Fruit fly (Drosophila melanogaster): ENCODE measurements around the gene Bcs1.

The Bcs1 gene

DNA sequence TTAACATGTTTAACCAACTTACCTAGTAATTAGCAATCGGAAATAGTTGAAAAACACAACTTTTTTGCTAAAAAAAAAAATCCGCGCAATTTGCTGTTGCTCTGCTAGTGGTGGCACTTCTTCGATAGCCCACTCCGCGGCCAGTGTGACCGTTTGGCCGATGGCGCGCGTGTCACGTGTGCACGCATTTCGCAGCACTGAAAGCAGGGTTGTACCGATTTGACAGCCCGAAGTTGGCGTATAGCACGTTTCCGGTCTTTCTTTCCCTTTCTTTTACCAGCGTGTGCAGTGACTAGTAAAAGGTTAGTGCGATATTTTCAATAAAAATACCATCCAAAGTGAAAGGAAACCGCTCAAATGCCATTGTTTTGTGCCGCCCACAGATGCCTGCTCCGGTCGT lies 21.6 kb upstream of the Bcs1 start, which contains the start of the genes Ripalpha and RpL7 (continued):
- peak; percentile 96 for TF ChIP-seq Sox14 (GFP tag; optimal IDR thresholded peaks at IDR 0.05)
- TF ChIP-seq acj6 (GFP tag; optimal IDR thresholded peaks at IDR 0.05) = peak; percentile 93
- peak; percentile 90 for TF ChIP-seq Blimp-1 (GFP tag; optimal IDR thresholded peaks at IDR 0.05)
- peak; percentile 75 for TF ChIP-seq CG3032 (tag; optimal IDR thresholded peaks at IDR 0.05)
- TF ChIP-seq CG10669 (GFP tag; optimal IDR thresholded peaks at IDR 0.05) = peak; percentile 81
- TF ChIP-seq CG11902 (GFP tag; optimal IDR thresholded peaks at IDR 0.05) = peak; percentile 76
- TF ChIP-seq CG6276 (GFP tag; optimal IDR thresholded peaks at IDR 0.05) = no peak
- peak; percentile 90 for TF ChIP-seq fkh (GFP tag; optimal IDR thresholded peaks at IDR 0.05)

DNA sequence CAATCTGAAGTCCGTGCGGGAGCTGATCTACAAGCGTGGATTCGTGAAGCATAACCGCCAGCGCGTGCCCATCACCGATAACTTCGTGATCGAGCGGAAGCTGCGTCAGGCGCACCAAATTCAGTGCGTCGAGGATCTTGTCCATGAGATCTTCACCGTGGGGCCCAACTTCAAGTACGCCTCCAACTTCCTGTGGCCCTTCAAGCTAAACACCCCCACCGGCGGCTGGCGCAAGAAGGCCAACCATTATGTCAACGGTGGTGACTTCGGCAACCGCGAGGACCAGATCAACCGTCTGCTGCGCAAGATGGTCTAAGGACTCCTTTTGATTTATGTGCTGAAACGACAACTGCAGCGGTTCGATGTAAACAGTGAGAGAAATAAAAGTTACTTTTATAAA lies 20.7 kb upstream of the Bcs1 start:
- TF ChIP-seq dac (GFP tag; optimal IDR thresholded peaks at IDR 0.05) (no peak), dsx (GFP tag; optimal IDR thresholded peaks at IDR 0.05; ENCODE audit: poor library complexity, severe bottlenecking) (no peak), CG8319 (GFP tag; optimal IDR thresholded peaks at IDR 0.05) (no peak)

DNA sequence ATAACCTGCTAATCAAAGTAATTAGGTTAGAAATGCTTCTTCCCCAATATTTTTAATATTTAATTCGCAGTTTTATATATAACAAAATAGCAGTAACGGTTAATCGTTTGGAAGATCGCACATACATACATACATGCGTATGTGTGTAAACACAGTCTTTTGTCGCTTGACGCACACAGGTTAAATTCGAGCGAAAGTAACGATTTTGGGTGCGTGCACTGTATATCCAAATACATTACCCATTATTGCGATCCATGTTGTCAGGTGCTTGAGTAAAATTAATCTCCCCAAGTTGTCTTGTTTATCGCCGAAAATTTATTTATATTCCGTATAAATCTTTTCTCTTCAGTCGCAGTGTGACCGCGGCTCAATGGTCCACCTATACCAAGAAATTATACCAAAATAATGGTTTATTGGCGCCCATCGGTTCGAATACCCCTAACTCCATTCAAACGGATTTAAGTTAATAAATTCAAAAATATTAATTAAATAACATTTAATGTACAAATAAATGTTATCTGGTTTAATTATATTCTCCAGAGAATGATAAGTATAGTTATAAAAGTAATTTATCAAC lies 18.4 kb upstream of the Bcs1 start, which contains the start of gene CG34159:
CG34159 (minus strand) TSS at position 385 of the 577 bp plus-strand sequence.
- TF ChIP-seq Hr4 (GFP tag; optimal IDR thresholded peaks at IDR 0.05) (no peak), Met (GFP tag; optimal IDR thresholded peaks at IDR 0.05) (no peak), CG6276 (GFP tag; optimal IDR thresholded peaks at IDR 0.05) (no peak), CG15336 (GFP tag; IDR thresholded peaks at IDR 0.05) (no peak), CG6854 (GFP tag; optimal IDR thresholded peaks at IDR 0.05) (peak; percentile 17), dsx (GFP tag; optimal IDR thresholded peaks at IDR 0.05; ENCODE audit: poor library complexity, severe bottlenecking) (no peak), CG6808 (GFP tag; optimal IDR thresholded peaks at IDR 0.05) (no peak), CG6792 (GFP tag; optimal IDR thresholded peaks at IDR 0.05) (no peak), acj6 (GFP tag; optimal IDR thresholded peaks at IDR 0.05) (no peak), Eip78C (GFP tag) (peak; percentile 27), fd85E (GFP tag; optimal IDR thresholded peaks at IDR 0.05) (no peak), eg (GFP tag; IDR thresholded peaks at IDR 0.05) (no peak), fkh (GFP tag; optimal IDR thresholded peaks at IDR 0.05) (peak; percentile 76), CG11294 (GFP tag; IDR thresholded peaks at IDR 0.05) (no peak), Hr39 (GFP tag; optimal IDR thresholded peaks at IDR 0.05) (no peak), Eip93F (GFP tag; optimal IDR thresholded peaks at IDR 0.05) (no peak), CG8319 (GFP tag; optimal IDR thresholded peaks at IDR 0.05) (no peak), Hr38 (GFP tag; optimal IDR thresholded peaks at IDR 0.05) (no peak), Sox14 (GFP tag; optimal IDR thresholded peaks at IDR 0.05) (peak; percentile 31)

dm6 chr2L:10205940-10206339 lies 16.5 kb upstream of the Bcs1 start:
- TF ChIP-seq esn (GFP tag; optimal IDR thresholded peaks at IDR 0.05) = no peak
- no peak for TF ChIP-seq cyc (GFP tag; optimal IDR thresholded peaks at IDR 0.05)
- TF ChIP-seq CG6792 (GFP tag; optimal IDR thresholded peaks at IDR 0.05) = no peak
- no peak for TF ChIP-seq Ets96B (tag; optimal IDR thresholded peaks at IDR 0.05)
- TF ChIP-seq Hr39 (GFP tag; optimal IDR thresholded peaks at IDR 0.05) = no peak
- no peak for TF ChIP-seq CG11762 (GFP tag; optimal IDR thresholded peaks at IDR 0.05; ENCODE audit: insufficient read depth)
- TF ChIP-seq CG11902 (GFP tag; optimal IDR thresholded peaks at IDR 0.05) = no peak
- TF ChIP-seq Eip93F (GFP tag; optimal IDR thresholded peaks at IDR 0.05) = no peak
- no peak for TF ChIP-seq fd59A (GFP tag; optimal IDR thresholded peaks at IDR 0.05)
- TF ChIP-seq CG16779 (tag; optimal IDR thresholded peaks at IDR 0.05) = no peak
- no peak for TF ChIP-seq CG3032 (tag; optimal IDR thresholded peaks at IDR 0.05)
- TF ChIP-seq CG6163 (GFP tag; IDR thresholded peaks at IDR 0.05) = no peak
- no peak for TF ChIP-seq eg (GFP tag; IDR thresholded peaks at IDR 0.05)
- TF ChIP-seq Hr4 (GFP tag; optimal IDR thresholded peaks at IDR 0.05) = no peak
- no peak for TF ChIP-seq salr (GFP tag; optimal IDR thresholded peaks at IDR 0.05)
- TF ChIP-seq CG3919 (GFP tag; optimal IDR thresholded peaks at IDR 0.05) = no peak
- TF ChIP-seq Lpt (GFP tag; optimal IDR thresholded peaks at IDR 0.05) = no peak
- TF ChIP-seq pdm3 (GFP tag; optimal IDR thresholded peaks at IDR 0.05) = no peak
